Fruit fly (Drosophila melanogaster) whole organism, embryonic: ENCODE data around the gene CCAP-R.

Experiments
- Atf3 ChIP-seq: fragments of 200-800 bp; sonication (Bioruptor generic); optimal IDR thresholded peaks from 3 replicates; lab custom pipeline; 2016; ENCODE audit warnings: missing biosample characterization, missing genetic modification characterization
- Atf6 ChIP-seq: fragments of 200-800 bp; sonication (Bioruptor generic); IDR thresholded peaks from 2 replicates; pipeline ENCODE4 v1.3.6; 2022; ENCODE audit warnings: missing biosample characterization, missing genetic modification characterization
- Awh ChIP-seq: fragments of 200-800 bp; sonication (Bioruptor generic); IDR thresholded peaks from 2 replicates; pipeline ENCODE4, ENCODE4 v1.3.6; 2022; ENCODE audit warnings: missing biosample characterization, missing genetic modification characterization
- Bgb ChIP-seq: fragments of 200-800 bp; sonication (Bioruptor generic); IDR thresholded peaks from 2 replicates; pipeline ENCODE4 v1.3.6; 2022; ENCODE audit warnings: missing biosample characterization, missing genetic modification characterization; ENCODE audit not compliant: partially characterized antibody
- Bteb2 ChIP-seq: fragments of 200-800 bp; sonication (Bioruptor generic); optimal IDR thresholded peaks from 2 replicates; lab custom pipeline; 2016; ENCODE audit warnings: missing biosample characterization, missing genetic modification characterization
- CG10209 ChIP-seq: fragments of 200-800 bp; sonication (Bioruptor generic); optimal IDR thresholded peaks from 3 replicates; lab custom pipeline; 2017; ENCODE audit warnings: missing biosample characterization, mild to moderate bottlenecking, missing genetic modification characterization, missing genetic modification reagents
- CG1024 ChIP-seq: fragments of 200-800 bp; sonication (Bioruptor generic); IDR thresholded peaks from 2 replicates; pipeline ENCODE4 v1.3.6; 2022; ENCODE audit warnings: missing biosample characterization, missing genetic modification characterization
- CG10959 ChIP-seq: fragments of 200-800 bp; sonication (Bioruptor generic); IDR thresholded peaks from 2 replicates; pipeline ENCODE4 v1.3.6; 2022; ENCODE audit warnings: missing biosample characterization, missing genetic modification characterization
- CG11247 ChIP-seq: fragments of 200-800 bp; sonication (Bioruptor generic); IDR thresholded peaks from 2 replicates; pipeline ENCODE4 v1.3.6; 2022; ENCODE audit warnings: missing biosample characterization, missing genetic modification characterization
- CG12104 ChIP-seq: fragments of 200-800 bp; sonication (Bioruptor generic); optimal IDR thresholded peaks from 3 replicates; lab custom pipeline; 2016; ENCODE audit warnings: missing biosample characterization, missing genetic modification characterization
- CG13287 ChIP-seq: fragments of 200-800 bp; sonication (Bioruptor generic); IDR thresholded peaks from 2 replicates; pipeline ENCODE4 v1.3.6; 2022; ENCODE audit warnings: missing biosample characterization, missing genetic modification characterization; ENCODE audit not compliant: partially characterized antibody
- CG14860 ChIP-seq: fragments of 200-800 bp; sonication (Bioruptor generic); IDR thresholded peaks from 3 replicates; pipeline ENCODE4 v1.3.6; 2022; ENCODE audit warnings: missing biosample characterization, missing genetic modification characterization; ENCODE audit not compliant: partially characterized antibody
- CG15269 ChIP-seq: fragments of 200-800 bp; sonication (Bioruptor generic); optimal IDR thresholded peaks from 2 replicates; lab custom pipeline; 2018; ENCODE audit warnings: missing biosample characterization, mild to moderate bottlenecking, missing genetic modification characterization, moderate library complexity
- CG16779 ChIP-seq: fragments of 200-800 bp; sonication (Bioruptor generic); IDR thresholded peaks from 2 replicates; pipeline ENCODE4 v1.3.6; 2022; ENCODE audit warnings: missing biosample characterization, missing genetic modification characterization
- CG1792 ChIP-seq: fragments of 200-800 bp; sonication (Bioruptor generic); optimal IDR thresholded peaks from 2 replicates; lab custom pipeline; 2016; ENCODE audit warnings: missing biosample characterization, missing genetic modification characterization
- CG2129 ChIP-seq: fragments of 200-800 bp; sonication (Bioruptor generic); IDR thresholded peaks from 2 replicates; pipeline ENCODE4 v1.3.6; 2022; ENCODE audit warnings: missing biosample characterization, missing genetic modification characterization; ENCODE audit not compliant: partially characterized antibody
- CG2678 ChIP-seq: fragments of 200-800 bp; sonication (Bioruptor generic); optimal IDR thresholded peaks from 3 replicates; lab custom pipeline; 2019; ENCODE audit warnings: missing biosample characterization, mild to moderate bottlenecking, missing genetic modification characterization, moderate library complexity
- CG2889 ChIP-seq: fragments of 200-800 bp; sonication (Bioruptor generic); IDR thresholded peaks from 3 replicates; pipeline ENCODE4 v1.3.6; 2022; ENCODE audit warnings: missing biosample characterization, missing genetic modification characterization
- CG34376 ChIP-seq: fragments of 200-800 bp; sonication (Bioruptor generic); optimal IDR thresholded peaks from 2 replicates; lab custom pipeline; 2018; ENCODE audit warnings: missing biosample characterization, mild to moderate bottlenecking, missing genetic modification characterization
- CG4820 ChIP-seq: fragments of 200-800 bp; sonication (Bioruptor generic); optimal IDR thresholded peaks from 3 replicates; lab custom pipeline; 2016; ENCODE audit warnings: missing biosample characterization, missing genetic modification characterization
- CG6791 ChIP-seq: fragments of 200-800 bp; sonication (Bioruptor generic); IDR thresholded peaks from 3 replicates; pipeline ENCODE4 v1.3.6; 2022; ENCODE audit warnings: missing biosample characterization, missing genetic modification characterization; ENCODE audit not compliant: partially characterized antibody
- CG7556 ChIP-seq: fragments of 200-800 bp; sonication (Bioruptor generic); optimal IDR thresholded peaks from 2 replicates; lab custom pipeline; 2017; ENCODE audit warnings: missing biosample characterization, mild to moderate bottlenecking, missing genetic modification characterization
- CG8359 ChIP-seq: fragments of 200-800 bp; sonication (Bioruptor generic); optimal IDR thresholded peaks from 2 replicates; lab custom pipeline; 2017; ENCODE audit warnings: missing biosample characterization, mild to moderate bottlenecking, missing genetic modification characterization, borderline replicate concordance
- CG9797 ChIP-seq: fragments of 200-800 bp; sonication (Bioruptor generic); optimal IDR thresholded peaks from 3 replicates; lab custom pipeline; 2018; ENCODE audit warnings: missing biosample characterization, mild to moderate bottlenecking, missing genetic modification characterization
- Ets97D ChIP-seq: fragments of 200-800 bp; sonication (Bioruptor generic); optimal IDR thresholded peaks from 3 replicates; lab custom pipeline; 2016; ENCODE audit warnings: missing biosample characterization, missing genetic modification characterization
- Lim3 ChIP-seq: fragments of 200-800 bp; sonication (Bioruptor generic); IDR thresholded peaks from 2 replicates; pipeline ENCODE4 v1.3.6; 2022; ENCODE audit warnings: missing biosample characterization, missing genetic modification characterization
- Lpt ChIP-seq: fragments of >200 bp; optimal IDR thresholded peaks from 2 replicates; lab custom pipeline; 2018; ENCODE audit warnings: missing biosample characterization, missing genetic modification characterization
- Med ChIP-seq: fragments of 200-800 bp; sonication (Bioruptor generic); peaks from one replicate; lab custom pipeline; 2016; ENCODE audit warnings: missing biosample characterization, missing genetic modification characterization, mild to moderate bottlenecking, inconsistent platforms, moderate library complexity
- Myb ChIP-seq: fragments of 200-800 bp; sonication (Bioruptor generic); optimal IDR thresholded peaks from 2 replicates; lab custom pipeline; 2016; ENCODE audit warnings: missing biosample characterization, missing genetic modification characterization
- Neu2 ChIP-seq: fragments of 200-800 bp; sonication (Bioruptor generic); optimal IDR thresholded peaks from 3 replicates; lab custom pipeline; 2016; ENCODE audit warnings: missing biosample characterization, missing genetic modification characterization, borderline replicate concordance
- Opbp ChIP-seq: fragments of 200-800 bp; sonication (Bioruptor generic); IDR thresholded peaks from 3 replicates; pipeline ENCODE4 v1.3.6; 2022; ENCODE audit warnings: missing biosample characterization, missing genetic modification characterization; ENCODE audit not compliant: partially characterized antibody
- Xbp1 ChIP-seq: fragments of 200-800 bp; sonication (Bioruptor generic); optimal IDR thresholded peaks from 3 replicates; lab custom pipeline; 2016; ENCODE audit warnings: missing biosample characterization, mild to moderate bottlenecking, missing genetic modification characterization
- YL-1 ChIP-seq: fragments of 200-800 bp; sonication (Bioruptor generic); optimal IDR thresholded peaks from 3 replicates; lab custom pipeline; 2017; ENCODE audit warnings: missing biosample characterization, mild to moderate bottlenecking, missing genetic modification characterization
- amos ChIP-seq: fragments of 200-800 bp; sonication (Bioruptor generic); IDR thresholded peaks from 2 replicates; pipeline ENCODE4 v1.3.6; 2022; ENCODE audit warnings: missing biosample characterization, missing genetic modification characterization; ENCODE audit not compliant: partially characterized antibody
- ase ChIP-seq: fragments of 200-800 bp; sonication (Bioruptor generic); IDR thresholded peaks from 3 replicates; pipeline ENCODE4 v1.3.6; 2022; ENCODE audit warnings: missing biosample characterization, missing genetic modification characterization
- bowl ChIP-seq: fragments of 200-800 bp; sonication (Bioruptor generic); IDR thresholded peaks from 2 replicates; pipeline ENCODE4 v1.3.6; 2022; ENCODE audit warnings: missing biosample characterization, missing genetic modification characterization
- btn ChIP-seq: fragments of 200-800 bp; sonication (Bioruptor generic); optimal IDR thresholded peaks from 2 replicates; lab custom pipeline; 2016; ENCODE audit warnings: missing biosample characterization, missing genetic modification characterization
- da ChIP-seq: fragments of 200-800 bp; sonication (Bioruptor generic); optimal IDR thresholded peaks from 2 replicates; lab custom pipeline; 2016; ENCODE audit warnings: missing biosample characterization, missing genetic modification characterization
- dan ChIP-seq: fragments of 200-800 bp; sonication (Bioruptor generic); IDR thresholded peaks from 2 replicates; pipeline ENCODE4 v1.3.6; 2022; ENCODE audit warnings: missing biosample characterization, missing genetic modification characterization
- dati ChIP-seq: fragments of 200-800 bp; sonication (Bioruptor generic); IDR thresholded peaks from 2 replicates; pipeline ENCODE4 v1.3.6; 2022; ENCODE audit warnings: missing biosample characterization, missing genetic modification characterization
- fd96Cb ChIP-seq: fragments of 200-800 bp; sonication (Bioruptor generic); optimal IDR thresholded peaks from 2 replicates; lab custom pipeline; 2018; ENCODE audit warnings: missing biosample characterization, mild to moderate bottlenecking, missing genetic modification characterization, moderate library complexity
- her ChIP-seq: fragments of 200-800 bp; sonication (Bioruptor generic); optimal IDR thresholded peaks from 2 replicates; lab custom pipeline; 2016; ENCODE audit warnings: missing biosample characterization, missing genetic modification characterization
- ind ChIP-seq: fragments of 200-800 bp; sonication (Bioruptor generic); optimal IDR thresholded peaks from 3 replicates; lab custom pipeline; 2016; ENCODE audit warnings: missing biosample characterization, missing genetic modification characterization
- insv ChIP-seq, 2 experiments: fragments of 200-800 bp; sonication (Bioruptor generic); optimal IDR thresholded peaks; 3 replicates each; lab custom pipeline; 2016 to 2018; ENCODE audit warnings: missing biosample characterization in 2 of 2, missing genetic modification characterization in 2 of 2
- sc ChIP-seq, 3 experiments: fragments of >200 bp in 2 of 3; fragments of 200-800 bp in 1 of 3; sonication (Bioruptor generic) in 1 of 3; optimal IDR thresholded peaks; 2 replicates in 2 of 3; 3 replicates in 1 of 3; lab custom pipeline; 2017; ENCODE audit warnings: mild to moderate bottlenecking in 1 of 3, missing biosample characterization in 1 of 3, missing genetic modification characterization in 1 of 3, missing genetic modification reagents in 1 of 3
- sd ChIP-seq: fragments of 200-800 bp; sonication (Bioruptor generic); optimal IDR thresholded peaks from 3 replicates; lab custom pipeline; 2018; ENCODE audit warnings: missing biosample characterization, mild to moderate bottlenecking, missing genetic modification characterization, moderate library complexity
- tgo ChIP-seq: fragments of 200-800 bp; sonication (Bioruptor generic); IDR thresholded peaks from 3 replicates; pipeline ENCODE4 v1.3.6; 2022; ENCODE audit warnings: missing biosample characterization, missing genetic modification characterization
- tll ChIP-seq, 2 experiments: fragments of 200-800 bp in 1 of 2; fragments of >200 bp in 1 of 2; sonication (Bioruptor generic) in 1 of 2; optimal IDR thresholded peaks; 2 replicates each; lab custom pipeline; 2017 to 2019; ENCODE audit warnings: missing biosample characterization in 2 of 2, missing genetic modification characterization in 2 of 2, mild to moderate bottlenecking in 1 of 2, moderate library complexity in 1 of 2
- ttk ChIP-seq: fragments of 200-800 bp; sonication (Bioruptor generic); IDR thresholded peaks from 2 replicates; pipeline ENCODE4 v2.1.2; 2022; ENCODE audit warnings: missing biosample characterization, missing genetic modification characterization
- zf30C ChIP-seq: fragments of 200-800 bp; sonication (Bioruptor generic); optimal IDR thresholded peaks from 3 replicates; lab custom pipeline; 2018; ENCODE audit warnings: missing biosample characterization, mild to moderate bottlenecking, missing genetic modification characterization

The CCAP-R gene

dm6 chr3R:25893272-25893671 is 62.8 kb downstream of the CCAP-R start, which contains the start of gene CG5913 (continued):
- TF ChIP-seq CG2678 (tag; lab: Kevin White, UChicago) (no peak), Atf3 (no peak), tll (GFP tag; optimal IDR thresholded peaks at IDR 0.05; lab: Kevin White, UChicago) (no peak), CG8359 (GFP tag; lab: Kevin White, UChicago) (no peak), CG12104 (no peak), dati (GFP tag; lab: Robert Waterston, UW) (no peak), Bgb (GFP tag; lab: Robert Waterston, UW) (0 out of 2 replicates have a peak, but pooled peaks have one; percentile 12), CG34376 (GFP tag; lab: Kevin White, UChicago) (no peak), CG16779 (GFP tag; lab: Robert Waterston, UW) (no peak), Opbp (0 out of 3 replicates have a peak, but pooled peaks have one; percentile 19), CG6791 (GFP tag; lab: Robert Waterston, UW) (0 out of 3 replicates have a peak, but pooled peaks have one; percentile 25), Bteb2 (no peak), Awh (GFP tag; lab: Robert Waterston, UW) (no peak), YL-1 (GFP tag; lab: Kevin White, UChicago) (peak; percentile 54), CG2129 (GFP tag; lab: Robert Waterston, UW) (no peak), Ets97D (GFP tag; lab: Kevin White, UChicago) (peak; percentile 71), sc (optimal IDR thresholded peaks at IDR 0.05; lab: Kevin White, UChicago) (no peak), sc (GFP tag; optimal IDR thresholded peaks at IDR 0.05; lab: Kevin White, UChicago) (no peak), Lim3 (GFP tag; lab: Robert Waterston, UW) (no peak), zf30C (GFP tag; lab: Kevin White, UChicago) (no peak), CG10209 (no peak), Med (GFP tag; lab: Kevin White, UChicago) (peak; percentile 77), Lpt (GFP tag; lab: Kevin White, UChicago) (no peak), CG15269 (tag; lab: Kevin White, UChicago) (no peak), ttk (GFP tag; lab: Robert Waterston, UW) (no peak), Myb (peak; percentile 77), CG7556 (GFP tag; lab: Kevin White, UChicago) (no peak), dan (no peak), bowl (GFP tag; lab: Robert Waterston, UW) (no peak), CG1792 (GFP tag; lab: Kevin White, UChicago) (no peak), CG14860 (GFP tag; lab: Robert Waterston, UW) (no peak), CG9797 (GFP tag; lab: Kevin White, UChicago) (peak; percentile 78), ase (GFP tag; lab: Robert Waterston, UW) (no peak), btn (GFP tag; lab: Kevin White, UChicago) (no peak), Xbp1 (GFP tag; lab: Kevin White, UChicago) (no peak), amos (GFP tag; lab: Robert Waterston, UW) (peak; percentile 31; the same call in 1 of the 2 replicates), sd (no peak), fd96Cb (no peak), Neu2 (GFP tag; lab: Kevin White, UChicago) (no peak), CG2889 (GFP tag; lab: Robert Waterston, UW) (no peak), her (GFP tag; lab: Kevin White, UChicago) (no peak), CG10959 (no peak), CG11247 (GFP tag; lab: Robert Waterston, UW) (no peak), da (GFP tag; lab: Kevin White, UChicago) (no peak), CG1024 (GFP tag; lab: Robert Waterston, UW) (no peak), insv (GFP tag; optimal IDR thresholded peaks at IDR 0.05; lab: Kevin White, UChicago) (no peak), CG4820 (GFP tag; lab: Kevin White, UChicago) (no peak), Atf6 (GFP tag; lab: Robert Waterston, UW) (no peak), tgo (GFP tag; lab: Robert Waterston, UW) (no peak), ind (GFP tag; lab: Kevin White, UChicago) (no peak), CG13287 (peak; percentile 63; the same call in 1 of the 2 replicates)
